Worm (Caenorhabditis elegans) whole organism, midembryonic: ENCODE measurements around the gene gpa-9.

ENCODE experiments used
- T22C8.4 ChIP-seq: fragments of 200-800 bp; sonication (Bioruptor generic); IDR thresholded peaks from 2 replicates; pipeline ENCODE4 v1.3.6; 2022; ENCODE audit warnings: missing genetic modification characterization, missing compliant biosample characterization
- flt-1 ChIP-seq: fragments of 200-800 bp; sonication (Bioruptor generic); IDR thresholded peaks from 2 replicates; pipeline ENCODE4 v1.3.6; 2022; ENCODE audit warnings: missing genetic modification characterization, missing compliant biosample characterization
- med-1 ChIP-seq: sonication (generic microtip); optimal IDR thresholded peaks from 2 replicates; lab custom pipeline; 2017; ENCODE audit warnings: missing genetic modification characterization, mild to moderate bottlenecking, missing compliant biosample characterization, antibody characterized with exemption, missing genetic modification reagents; ENCODE audit not compliant: insufficient read depth
- ztf-23 ChIP-seq: fragments of 200-800 bp; sonication (Bioruptor generic); IDR thresholded peaks from 2 replicates; pipeline ENCODE4 v1.3.6; 2022; ENCODE audit warnings: missing genetic modification reagents, missing genetic modification characterization, missing compliant biosample characterization

DNA sequence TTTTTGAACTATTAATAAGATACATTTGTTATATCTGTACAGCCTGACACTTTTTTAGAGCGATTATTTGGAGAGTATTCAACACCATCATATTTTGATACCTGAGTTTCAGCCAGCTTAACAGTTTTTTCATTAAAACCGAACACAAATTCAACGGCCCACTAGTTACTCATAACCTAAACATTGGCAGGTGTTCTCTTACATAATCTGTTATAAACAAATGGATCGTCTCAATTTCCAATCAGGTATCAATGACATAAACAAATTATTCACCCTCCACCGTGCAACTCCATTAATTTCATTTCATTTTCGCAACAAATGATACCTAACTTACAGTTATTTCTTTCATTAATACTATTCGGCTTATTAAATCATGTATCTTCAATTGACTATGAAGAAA is 38.1 kb downstream of the gpa-9 start, which contains the start of gene cubn-1:
- TF ChIP-seq flt-1 (GFP tag; lab: Robert Waterston, UW) (no peak), med-1 (GFP tag; lab: Kevin White, UChicago) (no peak), ztf-23 (no peak), T22C8.4 (GFP tag; lab: Robert Waterston, UW) (no peak)
